Fruit fly (Drosophila melanogaster) whole organism, embryonic: Measurements from ENCODE around the gene CG14227.

ENCODE experiments used
- Abd-B ChIP-seq: fragments of 200-800 bp; sonication (Bioruptor generic); optimal IDR thresholded peaks from 2 replicates; lab custom pipeline; 2018; ENCODE audit warnings: missing biosample characterization, mild to moderate bottlenecking, missing genetic modification characterization, moderate library complexity
- Aef1 ChIP-seq: fragments of 200-800 bp; sonication (Bioruptor generic); IDR thresholded peaks from 3 replicates; pipeline ENCODE4 v1.3.6; 2022; ENCODE audit warnings: missing biosample characterization, missing genetic modification characterization
- CG10209 ChIP-seq: fragments of 200-800 bp; sonication (Bioruptor generic); optimal IDR thresholded peaks from 3 replicates; lab custom pipeline; 2017; ENCODE audit warnings: missing biosample characterization, mild to moderate bottlenecking, missing genetic modification characterization, missing genetic modification reagents
- CG10267 ChIP-seq: fragments of 200-800 bp; sonication (Bioruptor generic); optimal IDR thresholded peaks from 2 replicates; lab custom pipeline; 2018; ENCODE audit warnings: missing biosample characterization, mild to moderate bottlenecking, missing genetic modification characterization, moderate library complexity
- CG10543 ChIP-seq: fragments of 200-800 bp; sonication (Bioruptor generic); optimal IDR thresholded peaks from 3 replicates; lab custom pipeline; 2017; ENCODE audit warnings: missing biosample characterization, mild to moderate bottlenecking, missing genetic modification characterization, moderate library complexity
- CG11504 ChIP-seq: fragments of 200-800 bp; sonication (Bioruptor generic); optimal IDR thresholded peaks from 3 replicates; lab custom pipeline; 2019; ENCODE audit warnings: missing biosample characterization, mild to moderate bottlenecking, missing genetic modification characterization, moderate library complexity
- CG11695 ChIP-seq: fragments of 200-800 bp; sonication (Bioruptor generic); IDR thresholded peaks from 3 replicates; pipeline ENCODE4 v1.3.6; 2022; ENCODE audit warnings: missing biosample characterization, missing genetic modification characterization
- CG11723 ChIP-seq: fragments of 200-800 bp; sonication (Bioruptor generic); optimal IDR thresholded peaks from 2 replicates; lab custom pipeline; 2017; ENCODE audit warnings: missing biosample characterization, mild to moderate bottlenecking, missing genetic modification characterization
- CG12104 ChIP-seq: fragments of 200-800 bp; sonication (Bioruptor generic); optimal IDR thresholded peaks from 3 replicates; lab custom pipeline; 2016; ENCODE audit warnings: missing biosample characterization, missing genetic modification characterization
- CG15073 ChIP-seq: fragments of 200-800 bp; sonication (Bioruptor generic); optimal IDR thresholded peaks from 2 replicates; lab custom pipeline; 2016; ENCODE audit warnings: missing biosample characterization, missing genetic modification characterization
- CG1529 ChIP-seq: fragments of 200-800 bp; sonication (Bioruptor generic); optimal IDR thresholded peaks from 3 replicates; lab custom pipeline; 2018; ENCODE audit warnings: missing biosample characterization, missing genetic modification characterization
- CG17359 ChIP-seq: fragments of 200-800 bp; sonication (Bioruptor generic); optimal IDR thresholded peaks from 3 replicates; lab custom pipeline; 2018; ENCODE audit warnings: missing biosample characterization, mild to moderate bottlenecking, missing genetic modification characterization, moderate library complexity
- CG17361 ChIP-seq: fragments of 200-800 bp; sonication (Bioruptor generic); IDR thresholded peaks from 3 replicates; pipeline ENCODE4 v1.3.6; 2022; ENCODE audit warnings: missing biosample characterization, missing genetic modification characterization
- CG2202 ChIP-seq: fragments of 200-800 bp; sonication (Bioruptor generic); optimal IDR thresholded peaks from 2 replicates; lab custom pipeline; 2018; ENCODE audit warnings: missing biosample characterization, mild to moderate bottlenecking, missing genetic modification characterization
- CG32767 ChIP-seq: fragments of 200-800 bp; sonication (Bioruptor generic); IDR thresholded peaks from 2 replicates; pipeline ENCODE4 v1.3.6; 2022; ENCODE audit warnings: missing biosample characterization, missing genetic modification characterization
- CG6689 ChIP-seq: fragments of 200-800 bp; sonication (Bioruptor generic); IDR thresholded peaks from 2 replicates; pipeline ENCODE4 v1.3.6; 2022; ENCODE audit warnings: missing biosample characterization, missing genetic modification characterization
- CG7556 ChIP-seq: fragments of 200-800 bp; sonication (Bioruptor generic); optimal IDR thresholded peaks from 2 replicates; lab custom pipeline; 2017; ENCODE audit warnings: missing biosample characterization, mild to moderate bottlenecking, missing genetic modification characterization
- CG8281 ChIP-seq: fragments of 200-800 bp; sonication (Bioruptor generic); optimal IDR thresholded peaks from 2 replicates; lab custom pipeline; 2018; ENCODE audit warnings: missing biosample characterization, mild to moderate bottlenecking, missing genetic modification characterization, moderate library complexity
- CG8924 ChIP-seq: fragments of 200-800 bp; optimal IDR thresholded peaks from 3 replicates; lab custom pipeline; 2019; ENCODE audit warnings: missing biosample characterization, mild to moderate bottlenecking, missing genetic modification characterization, moderate library complexity
- D19B ChIP-seq: fragments of 200-800 bp; sonication (Bioruptor generic); optimal IDR thresholded peaks from 2 replicates; lab custom pipeline; 2017; ENCODE audit warnings: missing biosample characterization, mild to moderate bottlenecking, missing genetic modification characterization
- Fer3 ChIP-seq: fragments of 200-800 bp; sonication (Bioruptor generic); optimal IDR thresholded peaks from 2 replicates; lab custom pipeline; 2018; ENCODE audit warnings: missing biosample characterization, mild to moderate bottlenecking, missing genetic modification characterization, moderate library complexity
- Hand ChIP-seq: fragments of 200-800 bp; sonication (Bioruptor generic); optimal IDR thresholded peaks from 2 replicates; lab custom pipeline; 2017; ENCODE audit warnings: mild to moderate bottlenecking, missing biosample characterization, missing genetic modification reagents, missing genetic modification characterization
- Hsf ChIP-seq: fragments of 200-800 bp; sonication (Bioruptor generic); optimal IDR thresholded peaks from 3 replicates; lab custom pipeline; 2016; ENCODE audit warnings: missing biosample characterization, missing genetic modification characterization
- Meics ChIP-seq: fragments of 200-800 bp; sonication (Bioruptor generic); optimal IDR thresholded peaks from 2 replicates; lab custom pipeline; 2017; ENCODE audit warnings: missing biosample characterization, mild to moderate bottlenecking, missing genetic modification characterization
- Nf-YC ChIP-seq: fragments of 200-800 bp; optimal IDR thresholded peaks from 3 replicates; lab custom pipeline; 2019; ENCODE audit warnings: missing biosample characterization, mild to moderate bottlenecking, missing genetic modification characterization, moderate library complexity
- Oli ChIP-seq: fragments of 200-800 bp; sonication (Bioruptor generic); optimal IDR thresholded peaks from 2 replicates; lab custom pipeline; 2018; ENCODE audit warnings: missing biosample characterization, mild to moderate bottlenecking, missing genetic modification characterization, moderate library complexity
- Spps ChIP-seq: fragments of 200-800 bp; sonication (Bioruptor generic); optimal IDR thresholded peaks from 2 replicates; lab custom pipeline; 2018; ENCODE audit warnings: missing biosample characterization, mild to moderate bottlenecking, missing genetic modification characterization
- Sry-β ChIP-seq: fragments of 200-800 bp; sonication (Bioruptor generic); optimal IDR thresholded peaks from 2 replicates; lab custom pipeline; 2018; ENCODE audit warnings: missing biosample characterization, mild to moderate bottlenecking, missing genetic modification characterization, moderate library complexity
- Xbp1 ChIP-seq: fragments of 200-800 bp; sonication (Bioruptor generic); optimal IDR thresholded peaks from 3 replicates; lab custom pipeline; 2016; ENCODE audit warnings: missing biosample characterization, mild to moderate bottlenecking, missing genetic modification characterization
- ap ChIP-seq: fragments of 200-800 bp; sonication (Bioruptor generic); IDR thresholded peaks from 2 replicates; pipeline ENCODE4 v1.3.6; 2022; ENCODE audit warnings: missing biosample characterization, missing genetic modification characterization
- bsh ChIP-seq, 2 experiments: fragments of 200-800 bp; sonication (Bioruptor generic); optimal IDR thresholded peaks; 2 replicates each; lab custom pipeline; 2017 to 2018; ENCODE audit warnings: mild to moderate bottlenecking in 2 of 2, missing biosample characterization in 2 of 2, missing genetic modification characterization in 2 of 2, moderate library complexity in 1 of 2
- ci ChIP-seq: fragments of 200-800 bp; sonication (Bioruptor generic); IDR thresholded peaks from 3 replicates; pipeline ENCODE4 v1.3.6; 2022; ENCODE audit warnings: missing biosample characterization, missing genetic modification characterization
- crp ChIP-seq, 2 experiments: fragments of 200-800 bp; sonication (Bioruptor generic); optimal IDR thresholded peaks; 2 replicates in 1 of 2; 3 replicates in 1 of 2; lab custom pipeline; 2017; ENCODE audit warnings: missing biosample characterization in 2 of 2, missing genetic modification characterization in 2 of 2, mild to moderate bottlenecking in 1 of 2, moderate library complexity in 1 of 2
- cwo ChIP-seq: fragments of 200-800 bp; sonication (Bioruptor generic); optimal IDR thresholded peaks from 3 replicates; lab custom pipeline; 2017; ENCODE audit warnings: missing biosample characterization, missing genetic modification characterization, mild to moderate bottlenecking, moderate library complexity, missing genetic modification reagents
- dan ChIP-seq: fragments of 200-800 bp; sonication (Bioruptor generic); IDR thresholded peaks from 2 replicates; pipeline ENCODE4 v1.3.6; 2022; ENCODE audit warnings: missing biosample characterization, missing genetic modification characterization
- dysf ChIP-seq: fragments of 200-800 bp; sonication (Bioruptor generic); IDR thresholded peaks from 3 replicates; pipeline ENCODE4 v1.3.6; 2022; ENCODE audit warnings: missing biosample characterization, missing genetic modification characterization
- fd3F ChIP-seq: fragments of 200-800 bp; sonication (Bioruptor generic); optimal IDR thresholded peaks from 2 replicates; lab custom pipeline; 2018; ENCODE audit warnings: missing biosample characterization, mild to moderate bottlenecking, missing genetic modification characterization, moderate library complexity
- gfzf ChIP-seq: fragments of 200-800 bp; sonication (Bioruptor generic); optimal IDR thresholded peaks from 2 replicates; lab custom pipeline; 2016; ENCODE audit warnings: missing biosample characterization, mild to moderate bottlenecking, missing genetic modification characterization, moderate library complexity
- gt ChIP-seq: fragments of 200-800 bp; sonication (Bioruptor generic); IDR thresholded peaks from 2 replicates; pipeline ENCODE4 v1.3.6; 2022; ENCODE audit warnings: missing biosample characterization, missing genetic modification characterization
- ind ChIP-seq: fragments of 200-800 bp; sonication (Bioruptor generic); optimal IDR thresholded peaks from 3 replicates; lab custom pipeline; 2016; ENCODE audit warnings: missing biosample characterization, missing genetic modification characterization
- lola ChIP-seq, 3 experiments: fragments of >200 bp in 2 of 3; fragments of 200-800 bp in 1 of 3; sonication (Bioruptor generic) in 1 of 3; optimal IDR thresholded peaks; 2 replicates each; lab custom pipeline; 2017 to 2019; ENCODE audit warnings: missing biosample characterization in 3 of 3, missing genetic modification characterization in 3 of 3, mild to moderate bottlenecking in 1 of 3, moderate library complexity in 1 of 3
- nmo ChIP-seq: fragments of 200-800 bp; sonication (Bioruptor generic); optimal IDR thresholded peaks from 2 replicates; lab custom pipeline; 2018; ENCODE audit warnings: missing biosample characterization, mild to moderate bottlenecking, missing genetic modification characterization, moderate library complexity
- pan ChIP-seq, 4 experiments: fragments of >200 bp in 3 of 4; fragments of 200-800 bp in 1 of 4; sonication (Bioruptor generic) in 1 of 4; optimal IDR thresholded peaks in 3 of 4; IDR thresholded peaks in 1 of 4; 2 replicates each; pipeline versions ENCODE4 v1.3.6 to Lab custom; 2017 to 2022; ENCODE audit warnings: missing biosample characterization in 2 of 4, missing genetic modification characterization in 2 of 4, mixed read lengths in 1 of 4
- prd ChIP-seq, 3 experiments: fragments of >200 bp in 2 of 3; fragments of 200-800 bp in 1 of 3; sonication (Bioruptor generic) in 1 of 3; optimal IDR thresholded peaks in 2 of 3; IDR thresholded peaks in 1 of 3; 2 replicates in 2 of 3; 3 replicates in 1 of 3; pipeline versions ENCODE4 v1.3.6 to Lab custom; 2017 to 2022; ENCODE audit warnings: missing biosample characterization in 1 of 3, missing genetic modification characterization in 1 of 3
- row ChIP-seq: fragments of 200-800 bp; sonication (Bioruptor generic); IDR thresholded peaks from 3 replicates; pipeline ENCODE4 v1.3.6; 2022; ENCODE audit warnings: missing biosample characterization, missing genetic modification characterization
- trem ChIP-seq: fragments of 200-800 bp; optimal IDR thresholded peaks from 3 replicates; lab custom pipeline; 2019; ENCODE audit warnings: missing biosample characterization, mild to moderate bottlenecking, missing genetic modification characterization, moderate library complexity
- zen ChIP-seq: fragments of 200-800 bp; sonication (Bioruptor generic); optimal IDR thresholded peaks from 3 replicates; lab custom pipeline; 2018; ENCODE audit warnings: missing biosample characterization, mild to moderate bottlenecking, missing genetic modification characterization, moderate library complexity

The CG14227 gene

DNA sequence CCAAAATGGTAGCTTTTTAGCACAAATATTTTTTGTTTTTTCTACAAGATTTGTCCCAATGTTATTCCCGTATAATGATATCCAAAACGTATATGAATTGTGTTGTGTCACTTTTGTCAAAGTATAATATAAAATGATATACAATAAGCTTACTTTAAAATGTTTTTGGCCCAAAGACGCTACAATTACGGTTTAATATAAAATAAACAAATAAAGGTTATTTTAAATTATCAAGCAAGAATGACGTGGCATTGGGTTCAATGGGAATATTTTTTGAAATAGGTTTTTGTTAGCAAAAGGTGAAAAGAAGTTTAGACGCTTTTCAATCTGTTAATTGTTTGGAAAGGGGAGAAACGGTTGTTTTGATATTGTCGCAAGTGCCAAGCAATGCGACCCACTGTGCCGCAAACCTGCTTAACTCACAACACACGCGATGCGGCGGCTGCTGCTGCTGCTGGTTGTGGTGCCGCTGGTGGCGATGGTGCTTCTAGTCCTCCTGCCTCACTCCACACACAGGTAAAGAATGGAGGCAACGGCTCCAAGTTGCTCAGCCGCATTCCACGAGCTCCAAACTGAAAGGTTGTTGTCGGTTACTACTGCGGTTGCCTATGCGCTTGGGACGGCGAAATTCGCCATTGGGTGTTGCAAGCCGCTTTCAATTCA lies 25.4 kb downstream of the CG14227 start:
- TF ChIP-seq CG8281 (tag; lab: Kevin White, UChicago) (no peak), Sry-β (GFP tag; lab: Kevin White, UChicago) (no peak), Hand (GFP tag; lab: Kevin White, UChicago) (peak; percentile 43), CG17359 (tag; lab: Kevin White, UChicago) (peak; percentile 35), dysf (GFP tag; lab: Robert Waterston, UW) (peak; percentile 37; the same call in 1 of the 3 replicates), CG7556 (GFP tag; lab: Kevin White, UChicago) (peak; percentile 85), prd (optimal IDR thresholded peaks at IDR 0.05; lab: Kevin White, UChicago) (no peak), prd (GFP tag; IDR thresholded peaks at IDR 0.05; lab: Robert Waterston, UW) (0 out of 3 replicates have a peak, but pooled peaks have one; percentile 16), zen (tag; lab: Kevin White, UChicago) (peak; percentile 58), Oli (tag; lab: Kevin White, UChicago) (peak; percentile 65), CG8924 (tag; lab: Kevin White, UChicago) (peak; percentile 69), crp (GFP tag; optimal IDR thresholded peaks at IDR 0.05; lab: Kevin White, UChicago) (peak in 1 of 2 experiments; percentile 1), CG1529 (peak; percentile 55), CG11504 (tag; lab: Kevin White, UChicago) (peak; percentile 53), Abd-B (GFP tag; lab: Kevin White, UChicago) (peak; percentile 41), CG17361 (GFP tag; lab: Robert Waterston, UW) (peak; percentile 61; the same call in 2 of the 3 replicates), Hsf (GFP tag; lab: Kevin White, UChicago) (peak; percentile 34), CG10209 (peak; percentile 54), fd3F (GFP tag; lab: Kevin White, UChicago) (peak; percentile 7), cwo (GFP tag; lab: Kevin White, UChicago) (peak; percentile 47), Fer3 (peak; percentile 44), row (GFP tag; lab: Robert Waterston, UW) (peak; percentile 71), trem (peak; percentile 17), CG10267 (tag; lab: Kevin White, UChicago) (peak; percentile 37), CG15073 (GFP tag; lab: Kevin White, UChicago) (no peak), ci (GFP tag; lab: Robert Waterston, UW) (no peak), ind (GFP tag; lab: Kevin White, UChicago) (peak; percentile 37), gt (GFP tag; lab: Robert Waterston, UW) (no peak), CG11723 (GFP tag; lab: Kevin White, UChicago) (peak; percentile 27), CG11695 (GFP tag; lab: Robert Waterston, UW) (peak; percentile 46; the same call in 2 of the 3 replicates), Meics (GFP tag; lab: Kevin White, UChicago) (peak; percentile 75), pan (optimal IDR thresholded peaks at IDR 0.05; lab: Kevin White, UChicago) (no peak), pan (GFP tag; optimal IDR thresholded peaks at IDR 0.05 in 1 of 2, IDR thresholded peaks at IDR 0.05 in 1 of 2) (peak in 1 of 2 experiments; percentile 35), dan (GFP tag; lab: Robert Waterston, UW) (no peak), Aef1 (GFP tag; lab: Robert Waterston, UW) (no peak), bsh (GFP tag; optimal IDR thresholded peaks at IDR 0.05; lab: Kevin White, UChicago) (peak in 1 of 2 experiments; percentile 31), CG2202 (tag; lab: Kevin White, UChicago) (no peak), CG6689 (GFP tag; lab: Robert Waterston, UW) (peak; percentile 29; the same call in 1 of the 2 replicates), CG32767 (GFP tag; lab: Robert Waterston, UW) (no peak), ap (GFP tag; lab: Robert Waterston, UW) (no peak), gfzf (no peak), D19B (GFP tag; lab: Kevin White, UChicago) (peak; percentile 32), CG12104 (GFP tag; lab: Kevin White, UChicago) (peak; percentile 61), CG10543 (GFP tag; lab: Kevin White, UChicago) (peak; percentile 24), Nf-YC (peak; percentile 62), nmo (GFP tag; lab: Kevin White, UChicago) (peak; percentile 70), Spps (tag; lab: Kevin White, UChicago) (peak; percentile 37), lola (GFP tag; optimal IDR thresholded peaks at IDR 0.05; lab: Kevin White, UChicago) (peak in 1 of 3 experiments; percentile 65), Xbp1 (GFP tag; lab: Kevin White, UChicago) (peak; percentile 38)
